Worm (Caenorhabditis elegans) whole organism, L2 larva: ENCODE data around the gene srt-18.

ENCODE experiments used
- C34F6.9 ChIP-seq: fragments of 150-350 bp; optimal IDR thresholded peaks from 2 replicates; lab custom pipeline; 2014; ENCODE audit warnings: missing biosample characterization, missing genetic modification characterization
- F13H6.1 ChIP-seq: sonication (generic microtip); optimal IDR thresholded peaks from 2 replicates; lab custom pipeline; 2016; ENCODE audit warnings: missing genetic modification characterization, missing compliant biosample characterization
- Y55F3AM.14 ChIP-seq: fragments of 200-800 bp; sonication (Bioruptor generic); optimal IDR thresholded peaks from 2 replicates; lab custom pipeline; 2018; ENCODE audit warnings: mild to moderate bottlenecking, missing genetic modification characterization, missing compliant biosample characterization
- alr-1 ChIP-seq: fragments of 150-350 bp; optimal IDR thresholded peaks from 2 replicates; lab custom pipeline; 2014; ENCODE audit warnings: missing biosample characterization, missing genetic modification characterization
- blmp-1 ChIP-seq: sonication (generic microtip); optimal IDR thresholded peaks from 2 replicates; lab custom pipeline; 2017; ENCODE audit warnings: missing genetic modification characterization, mild to moderate bottlenecking, missing compliant biosample characterization, antibody characterized with exemption, moderate library complexity; ENCODE audit not compliant: insufficient read depth
- ceh-16 ChIP-seq: fragments of 150-350 bp; optimal IDR thresholded peaks from 2 replicates; lab custom pipeline; 2014; ENCODE audit warnings: missing biosample characterization, missing genetic modification characterization
- ceh-82 ChIP-seq: fragments of 150-350 bp; optimal IDR thresholded peaks from 2 replicates; lab custom pipeline; 2014; ENCODE audit warnings: missing biosample characterization, missing genetic modification characterization
- crh-2 ChIP-seq: sonication (generic microtip); optimal IDR thresholded peaks from 2 replicates; lab custom pipeline; 2017; ENCODE audit warnings: missing biosample characterization, missing genetic modification characterization
- dmd-4 ChIP-seq: sonication (generic microtip); optimal IDR thresholded peaks from 2 replicates; lab custom pipeline; 2017; ENCODE audit warnings: missing biosample characterization, missing genetic modification characterization
- egl-27 ChIP-seq: sonication (generic microtip); optimal IDR thresholded peaks from 3 replicates; lab custom pipeline; 2017; ENCODE audit warnings: missing biosample characterization, missing genetic modification reagents, missing genetic modification characterization
- elt-1 ChIP-seq: fragments of 150-350 bp; optimal IDR thresholded peaks from 2 replicates; lab custom pipeline; 2014; ENCODE audit warnings: missing biosample characterization, missing genetic modification characterization
- fos-1 ChIP-seq: fragments of 150-350 bp; optimal IDR thresholded peaks from 2 replicates; lab custom pipeline; 2014; ENCODE audit warnings: missing biosample characterization, missing genetic modification characterization
- gmeb-1 ChIP-seq: fragments of 150-350 bp; optimal IDR thresholded peaks from 2 replicates; lab custom pipeline; 2014; ENCODE audit warnings: missing biosample characterization, missing genetic modification characterization
- lin-39 ChIP-seq: fragments of 150-350 bp; optimal IDR thresholded peaks from 2 replicates; lab custom pipeline; 2014; ENCODE audit warnings: missing biosample characterization, missing genetic modification reagents, missing genetic modification characterization
- lsy-2 ChIP-seq, 2 experiments: fragments of 150-350 bp in 1 of 2; sonication (generic microtip) in 1 of 2; optimal IDR thresholded peaks; 2 replicates each; lab custom pipeline; 2014 to 2017; ENCODE audit warnings: missing biosample characterization in 2 of 2, missing genetic modification characterization in 2 of 2
- mab-5 ChIP-seq: fragments of 150-350 bp; optimal IDR thresholded peaks from 2 replicates; lab custom pipeline; 2014; ENCODE audit warnings: missing biosample characterization, missing genetic modification characterization
- mbf-1 ChIP-seq: sonication (generic microtip); optimal IDR thresholded peaks from 2 replicates; lab custom pipeline; 2017; ENCODE audit warnings: missing biosample characterization, missing genetic modification characterization
- mdl-1 ChIP-seq, 2 experiments: fragments of 150-350 bp in 1 of 2; sonication (generic microtip) in 1 of 2; optimal IDR thresholded peaks; 2 replicates each; lab custom pipeline; 2017; ENCODE audit warnings: missing biosample characterization in 2 of 2, missing genetic modification characterization in 2 of 2
- nhr-11 ChIP-seq: fragments of 150-350 bp; optimal IDR thresholded peaks from 2 replicates; lab custom pipeline; 2014; ENCODE audit warnings: missing biosample characterization, missing genetic modification characterization
- nhr-12 ChIP-seq: fragments of 150-350 bp; optimal IDR thresholded peaks from 2 replicates; lab custom pipeline; 2014; ENCODE audit warnings: missing biosample characterization, missing genetic modification characterization
- nhr-129 ChIP-seq: fragments of 150-350 bp; optimal IDR thresholded peaks from 2 replicates; lab custom pipeline; 2014; ENCODE audit warnings: missing biosample characterization, missing genetic modification characterization
- nhr-21 ChIP-seq: fragments of 150-350 bp; optimal IDR thresholded peaks from 2 replicates; lab custom pipeline; 2014; ENCODE audit warnings: missing biosample characterization, missing genetic modification characterization
- nhr-237 ChIP-seq: fragments of 150-350 bp; optimal IDR thresholded peaks from 2 replicates; lab custom pipeline; 2014; ENCODE audit warnings: missing biosample characterization, missing genetic modification characterization
- nhr-25 ChIP-seq: fragments of 150-350 bp; sonication (generic microtip); optimal IDR thresholded peaks from 3 replicates; lab custom pipeline; 2014; ENCODE audit warnings: missing biosample characterization, missing genetic modification characterization
- nhr-6 ChIP-seq: fragments of 150-350 bp; optimal IDR thresholded peaks from 2 replicates; lab custom pipeline; 2014; ENCODE audit warnings: missing biosample characterization, missing genetic modification characterization
- nhr-77 ChIP-seq: fragments of 150-350 bp; optimal IDR thresholded peaks from 2 replicates; lab custom pipeline; 2014; ENCODE audit warnings: missing biosample characterization, missing genetic modification characterization
- sem-4 ChIP-seq: fragments of 150-350 bp; optimal IDR thresholded peaks from 2 replicates; lab custom pipeline; 2014; ENCODE audit warnings: missing biosample characterization, missing genetic modification reagents, missing genetic modification characterization
- skn-1 ChIP-seq: sonication (generic microtip); optimal IDR thresholded peaks from 2 replicates; lab custom pipeline; 2017; ENCODE audit warnings: missing biosample characterization, missing genetic modification characterization
- sma-3 ChIP-seq: sonication (generic microtip); optimal IDR thresholded peaks from 2 replicates; lab custom pipeline; 2016; ENCODE audit warnings: missing genetic modification reagents, missing genetic modification characterization, missing compliant biosample characterization
- sma-9 ChIP-seq, 2 experiments: fragments of 150-350 bp in 1 of 2; sonication (generic microtip) in 1 of 2; optimal IDR thresholded peaks; 2 replicates each; lab custom pipeline; 2014 to 2016; ENCODE audit warnings: missing genetic modification characterization in 2 of 2, mild to moderate bottlenecking in 1 of 2, missing biosample characterization in 1 of 2, missing compliant biosample characterization in 1 of 2, missing genetic modification reagents in 1 of 2, moderate library complexity in 1 of 2
- snpc-4 ChIP-seq: fragments of 150-350 bp; optimal IDR thresholded peaks from 2 replicates; lab custom pipeline; 2014; ENCODE audit warnings: missing biosample characterization, missing genetic modification characterization
- unc-39 ChIP-seq: fragments of 150-350 bp; optimal IDR thresholded peaks from 2 replicates; lab custom pipeline; 2014; ENCODE audit warnings: missing biosample characterization, missing genetic modification characterization
- unc-62 ChIP-seq: fragments of 150-350 bp; optimal IDR thresholded peaks from 2 replicates; lab custom pipeline; 2014; ENCODE audit warnings: missing biosample characterization, missing genetic modification reagents, missing genetic modification characterization
- zag-1 ChIP-seq: fragments of 150-350 bp; optimal IDR thresholded peaks from 2 replicates; lab custom pipeline; 2014; ENCODE audit warnings: missing biosample characterization, missing genetic modification characterization
- ztf-1 ChIP-seq: fragments of 200-800 bp; sonication (Bioruptor generic); conservative IDR thresholded peaks from 2 replicates; pipeline ENCODE4 v1.3.6; 2022; ENCODE audit warnings: missing genetic modification characterization, missing compliant biosample characterization
- ztf-11 ChIP-seq: sonication (generic microtip); optimal IDR thresholded peaks from 2 replicates; lab custom pipeline; 2017; ENCODE audit warnings: missing biosample characterization, missing genetic modification characterization
- ztf-4 ChIP-seq: fragments of 150-350 bp; optimal IDR thresholded peaks from 2 replicates; lab custom pipeline; 2014; ENCODE audit warnings: missing biosample characterization, missing genetic modification characterization

The srt-18 gene

DNA sequence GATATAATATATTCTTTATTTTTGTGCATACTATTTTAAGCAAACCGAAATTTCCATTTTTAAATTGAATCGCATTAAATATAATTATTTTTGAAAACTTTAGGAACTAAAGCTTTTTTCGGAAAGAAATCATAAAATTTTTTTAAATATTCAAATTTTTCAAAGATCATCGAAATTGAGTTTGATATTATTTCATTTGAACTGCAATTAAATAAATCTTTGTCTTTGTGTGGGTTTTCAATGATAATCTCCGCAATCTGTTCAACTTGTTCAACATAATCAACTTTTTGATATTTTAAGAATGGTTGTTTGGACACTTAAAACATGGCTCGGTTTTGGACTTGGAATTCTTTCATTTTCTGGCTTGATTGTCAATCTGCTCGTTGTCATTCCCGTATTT lies 6.3 kb downstream of the srt-18 start, which contains the start of gene srx-2:
srx-2 (plus strand) TSS at position 301 of the 400 bp plus-strand sequence.
- no peak for TF ChIP-seq alr-1 (tag; lab: Kevin White, UChicago)
- TF ChIP-seq unc-62 (GFP tag; lab: Kevin White, UChicago): no peak
- TF ChIP-seq nhr-25 (tag; lab: Kevin White, UChicago): no peak
- TF ChIP-seq nhr-6: no peak
- TF ChIP-seq nhr-12 (tag; lab: Kevin White, UChicago): no peak
- TF ChIP-seq, all 48 proteins: peak for 0

DNA sequence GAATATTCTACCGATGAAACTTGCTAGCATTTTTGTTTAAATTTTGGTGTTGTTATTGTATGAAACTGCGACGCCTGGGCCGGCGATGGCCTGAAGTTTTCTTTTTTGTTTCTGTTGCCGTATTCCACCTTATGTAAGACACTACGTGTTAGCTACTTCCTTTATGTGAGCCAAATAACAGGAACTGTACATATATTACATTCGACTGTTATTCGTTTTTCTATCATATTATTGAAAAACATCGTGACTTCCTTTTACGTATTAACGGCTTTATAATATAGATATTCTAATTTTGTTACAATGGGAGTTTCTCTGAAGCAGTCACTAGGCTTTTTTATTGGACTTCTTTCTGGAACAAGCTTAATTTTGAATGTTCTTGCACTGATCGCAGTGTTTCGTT lies 10.2 kb downstream of the srt-18 start, which contains the start of gene srx-3:
srx-3 (plus strand) TSS at position 301 of the 400 bp plus-strand sequence.
- TF ChIP-seq nhr-77: no peak
- TF ChIP-seq gmeb-1 (tag; lab: Kevin White, UChicago): no peak
- TF ChIP-seq mdl-1 (tag; optimal IDR thresholded peaks at IDR 0.05; lab: Kevin White, UChicago): no peak
- no peak for TF ChIP-seq sma-3
- no peak for TF ChIP-seq ceh-16
- TF ChIP-seq F13H6.1: no peak
- no peak for TF ChIP-seq lsy-2 (tag; optimal IDR thresholded peaks at IDR 0.05; lab: Kevin White, UChicago)
- no peak for TF ChIP-seq C34F6.9 (tag; lab: Kevin White, UChicago)
- TF ChIP-seq unc-39: no peak
- TF ChIP-seq nhr-6: no peak
- no peak for TF ChIP-seq unc-62 (GFP tag; lab: Kevin White, UChicago)
- no peak for TF ChIP-seq ceh-82 (tag; lab: Kevin White, UChicago)

DNA sequence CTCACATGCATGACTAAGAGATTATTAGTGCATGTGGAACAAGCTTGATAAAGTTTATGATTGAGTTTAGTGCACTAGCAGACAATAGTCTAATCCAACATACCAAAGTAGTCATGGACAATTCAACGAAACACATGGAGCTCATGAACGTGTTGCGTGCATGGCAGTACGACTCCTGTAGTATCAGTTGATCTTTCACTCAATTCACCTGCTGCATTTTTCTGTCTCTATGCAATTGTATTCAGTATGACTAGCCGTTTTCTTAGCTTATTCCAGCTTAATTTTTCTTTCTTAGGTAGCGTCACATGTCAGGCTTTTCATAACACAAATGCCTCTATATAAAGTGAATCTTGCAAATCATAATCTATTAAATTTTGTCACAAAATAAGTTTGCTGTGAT lies 12.1 kb downstream of the srt-18 start, which contains the start of gene srx-1:
srx-1 (plus strand) TSS at position 382 of the 400 bp plus-strand sequence.
- TF ChIP-seq sma-3: no peak
- TF ChIP-seq ztf-11 (tag; lab: Kevin White, UChicago): no peak
- TF ChIP-seq mdl-1 (tag; optimal IDR thresholded peaks at IDR 0.05; lab: Kevin White, UChicago): no peak
- TF ChIP-seq skn-1: no peak
- TF ChIP-seq egl-27 (tag; lab: Kevin White, UChicago): no peak
- TF ChIP-seq Y55F3AM.14 (GFP tag; lab: Kevin White, UChicago): no peak

ce11 chrV:9001175-9001574 lies 14.3 kb downstream of the srt-18 start, which contains the start of gene F59E11.2:
Gene F59E11.2 (plus strand): TSS chrV:9001475.
- TF ChIP-seq ztf-11 (tag; lab: Kevin White, UChicago): no peak
- TF ChIP-seq sem-4: no peak
- no peak for TF ChIP-seq ztf-1
- TF ChIP-seq nhr-129 (tag; lab: Kevin White, UChicago): no peak
- no peak for TF ChIP-seq sma-9 (GFP tag; optimal IDR thresholded peaks at IDR 0.05; lab: Kevin White, UChicago)
- TF ChIP-seq sma-9 (tag; optimal IDR thresholded peaks at IDR 0.05; lab: Kevin White, UChicago): no peak
- TF ChIP-seq fos-1 (tag; lab: Kevin White, UChicago): no peak
- no peak for TF ChIP-seq mbf-1 (tag; lab: Kevin White, UChicago)
- TF ChIP-seq crh-2 (tag; lab: Kevin White, UChicago): no peak

DNA sequence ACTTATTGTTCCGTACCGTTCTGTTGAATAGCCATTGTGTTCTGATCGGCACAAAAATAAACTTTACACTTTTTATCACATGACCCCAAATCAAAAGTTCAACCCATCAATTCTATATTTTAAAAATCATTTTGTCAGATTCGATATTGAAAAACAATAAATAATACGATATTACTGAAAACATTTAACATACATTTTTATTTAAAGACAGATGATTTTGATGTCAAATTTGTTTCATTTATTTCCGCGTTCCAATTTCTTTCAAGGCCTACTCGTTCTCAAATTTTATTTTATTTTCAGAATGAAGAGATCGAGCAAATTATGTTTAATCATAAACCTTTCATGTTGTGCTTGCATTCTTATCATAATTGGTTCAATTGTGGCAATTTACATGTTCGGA lies 20.6 kb downstream of the srt-18 start, which contains the start of gene F59E11.5:
F59E11.5 (plus strand) TSS at position 301 of the 400 bp plus-strand sequence.
- TF ChIP-seq fos-1 (tag; lab: Kevin White, UChicago) (no peak), lin-39 (tag; lab: Kevin White, UChicago) (no peak), sem-4 (no peak), nhr-25 (tag; lab: Kevin White, UChicago) (peak; percentile 35), gmeb-1 (tag; lab: Kevin White, UChicago) (no peak), snpc-4 (tag; lab: Kevin White, UChicago) (no peak), nhr-129 (tag; lab: Kevin White, UChicago) (no peak), nhr-11 (tag; lab: Kevin White, UChicago) (no peak)

- TF ChIP-seq elt-1 (tag; lab: Kevin White, UChicago) (no peak), egl-27 (tag; lab: Kevin White, UChicago) (no peak), nhr-237 (tag; lab: Kevin White, UChicago) (no peak), crh-2 (tag; lab: Kevin White, UChicago) (peak; percentile 15), nhr-21 (tag; lab: Kevin White, UChicago) (peak; percentile 45), ceh-82 (tag; lab: Kevin White, UChicago) (no peak), sma-3 (peak; percentile 33), blmp-1 (tag; lab: Kevin White, UChicago) (peak; percentile 91), sma-9 (GFP tag; optimal IDR thresholded peaks at IDR 0.05; lab: Kevin White, UChicago) (peak; percentile 42), sma-9 (tag; optimal IDR thresholded peaks at IDR 0.05; lab: Kevin White, UChicago) (no peak), dmd-4 (tag; lab: Kevin White, UChicago) (no peak), nhr-25 (tag; lab: Kevin White, UChicago) (peak; percentile 33), mab-5 (no peak), sem-4 (peak; percentile 10), zag-1 (tag; lab: Kevin White, UChicago) (no peak), ztf-4 (no peak)
These were observed 21.2 kb downstream of the srt-18 start for ce11 chrV:8994272-8994671.
